Worm (Caenorhabditis elegans) whole organism, L2 larva: ENCODE results near the gene F53B1.8.

Source experiments
- ZK546.5 ChIP-seq: sonication (generic microtip); optimal IDR thresholded peaks from 2 replicates; lab custom pipeline; 2017; ENCODE audit warnings: missing biosample characterization, missing genetic modification characterization
- ama-1 ChIP-seq: fragments of 150-350 bp; optimal IDR thresholded peaks from 2 replicates; lab custom pipeline; 2018; ENCODE audit warnings: inconsistent platforms
- mab-5 ChIP-seq: fragments of 150-350 bp; optimal IDR thresholded peaks from 2 replicates; lab custom pipeline; 2014; ENCODE audit warnings: missing biosample characterization, missing genetic modification characterization
- nhr-11 ChIP-seq: fragments of 150-350 bp; optimal IDR thresholded peaks from 2 replicates; lab custom pipeline; 2014; ENCODE audit warnings: missing biosample characterization, missing genetic modification characterization
- nhr-12 ChIP-seq: fragments of 150-350 bp; optimal IDR thresholded peaks from 2 replicates; lab custom pipeline; 2014; ENCODE audit warnings: missing biosample characterization, missing genetic modification characterization
- nhr-25 ChIP-seq: fragments of 150-350 bp; sonication (generic microtip); optimal IDR thresholded peaks from 3 replicates; lab custom pipeline; 2014; ENCODE audit warnings: missing biosample characterization, missing genetic modification characterization
- sem-4 ChIP-seq: fragments of 150-350 bp; optimal IDR thresholded peaks from 2 replicates; lab custom pipeline; 2014; ENCODE audit warnings: missing biosample characterization, missing genetic modification reagents, missing genetic modification characterization
- snpc-4 ChIP-seq: fragments of 150-350 bp; optimal IDR thresholded peaks from 2 replicates; lab custom pipeline; 2014; ENCODE audit warnings: missing biosample characterization, missing genetic modification characterization
- zag-1 ChIP-seq: fragments of 150-350 bp; optimal IDR thresholded peaks from 2 replicates; lab custom pipeline; 2014; ENCODE audit warnings: missing biosample characterization, missing genetic modification characterization

DNA sequence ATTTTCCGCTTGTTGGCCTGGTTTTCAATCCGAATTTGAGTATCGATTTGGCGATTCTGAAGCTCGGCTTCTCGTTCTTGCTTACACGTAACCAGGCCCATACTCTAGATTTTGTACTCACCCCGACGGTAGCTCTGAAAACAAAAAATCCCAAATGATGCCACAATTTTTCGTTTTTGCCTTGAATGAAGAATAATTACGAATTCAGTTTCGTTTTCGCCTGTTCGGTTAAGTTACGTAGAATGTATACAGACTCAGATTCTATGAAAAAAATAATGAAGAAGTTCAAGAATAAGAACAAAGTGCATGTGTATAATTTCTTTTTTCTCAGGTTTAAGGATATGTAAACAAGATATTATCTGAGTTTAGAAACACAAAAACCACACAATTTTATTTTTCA lies 9.1 kb downstream of the F53B1.8 start, which contains the start of gene gpa-5:
- TF ChIP-seq sem-4 (tag; lab: Kevin White, UChicago) (no peak), zag-1 (no peak), nhr-11 (tag; lab: Kevin White, UChicago) (no peak), nhr-25 (tag; lab: Kevin White, UChicago) (no peak), snpc-4 (tag; lab: Kevin White, UChicago) (no peak), mab-5 (tag; lab: Kevin White, UChicago) (no peak), nhr-12 (tag; lab: Kevin White, UChicago) (no peak), ama-1 (lab: Kevin White, UChicago) (no peak), ZK546.5 (tag; lab: Kevin White, UChicago) (no peak)
